Worm (Caenorhabditis elegans) whole organism, L4 larva: Measurements from ENCODE around the gene algn-3.

Experiments used
- egl-43 ChIP-seq: fragments of 200-800 bp; sonication (Bioruptor generic); IDR thresholded peaks from 2 replicates; pipeline ENCODE4 v1.3.6; 2022; ENCODE audit warnings: missing genetic modification reagents, missing genetic modification characterization, missing compliant biosample characterization
- hlh-30 ChIP-seq: sonication (generic microtip); optimal IDR thresholded peaks from 2 replicates; lab custom pipeline; 2017; ENCODE audit warnings: antibody characterized with exemption, mild to moderate bottlenecking, missing genetic modification characterization, missing compliant biosample characterization; ENCODE audit not compliant: insufficient read depth
- lsy-2 ChIP-seq, 2 experiments: fragments of 150-350 bp in 1 of 2; sonication (generic microtip) in 1 of 2; optimal IDR thresholded peaks; 2 replicates each; lab custom pipeline; 2014 to 2017; ENCODE audit warnings: missing biosample characterization in 2 of 2, missing genetic modification characterization in 2 of 2
- madf-5 ChIP-seq, 2 experiments: fragments of 200-800 bp; sonication (Bioruptor generic); IDR thresholded peaks; 2 replicates each; pipeline ENCODE4 v1.3.6; 2022; ENCODE audit warnings: missing compliant biosample characterization in 2 of 2, missing genetic modification characterization in 2 of 2
- nhr-6 ChIP-seq: fragments of 150-350 bp; optimal IDR thresholded peaks from 2 replicates; lab custom pipeline; 2014; ENCODE audit warnings: missing biosample characterization, missing genetic modification characterization
- spr-1 ChIP-seq: sonication (generic microtip); optimal IDR thresholded peaks from 2 replicates; lab custom pipeline; 2016; ENCODE audit warnings: mild to moderate bottlenecking, missing genetic modification characterization, missing compliant biosample characterization

DNA sequence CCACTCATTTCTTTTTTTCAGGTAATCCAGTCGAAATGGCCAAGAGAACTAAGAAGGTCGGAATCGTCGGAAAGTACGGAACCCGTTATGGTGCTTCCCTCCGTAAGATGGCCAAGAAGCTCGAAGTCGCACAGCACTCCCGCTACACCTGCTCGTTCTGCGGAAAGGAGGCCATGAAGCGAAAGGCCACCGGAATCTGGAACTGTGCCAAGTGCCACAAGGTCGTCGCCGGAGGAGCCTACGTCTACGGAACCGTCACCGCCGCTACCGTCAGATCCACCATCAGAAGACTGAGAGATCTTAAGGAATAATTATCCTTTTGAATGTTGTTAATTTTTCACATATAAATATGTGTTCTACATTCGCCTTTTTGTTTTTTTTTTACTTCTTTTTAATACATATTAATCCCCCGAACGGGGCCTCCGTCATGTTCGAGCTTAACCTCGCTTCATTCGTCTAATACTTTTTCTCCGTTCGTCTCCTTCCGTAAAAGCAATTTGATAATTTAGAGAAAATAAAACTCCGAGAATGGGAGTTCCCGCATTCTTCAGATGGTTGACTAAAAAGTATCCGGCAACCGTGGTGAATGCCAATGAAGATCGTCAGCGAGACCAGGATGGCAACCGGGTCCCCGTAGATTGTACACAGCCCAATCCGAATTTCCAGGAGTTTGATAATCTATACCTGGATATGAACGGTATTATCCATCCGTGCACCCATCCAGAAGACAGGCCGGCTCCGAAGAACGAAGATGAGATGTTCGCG lies 22.8 kb upstream of the algn-3 start, which contains the start of the genes rpl-43 and xrn-2:
- no peak for TF ChIP-seq nhr-6 (tag; lab: Kevin White, UChicago)
- peak; percentile 9 for TF ChIP-seq spr-1 (tag; lab: Kevin White, UChicago)
- peak; percentile 52 for TF ChIP-seq egl-43 (GFP tag; lab: Robert Waterston, UW)
- TF ChIP-seq madf-5 (GFP tag; IDR thresholded peaks at IDR 0.05; lab: Robert Waterston, UW): peak; percentile 12 to 20; a peak in 1 of 4 replicates
- TF ChIP-seq lsy-2 (tag; optimal IDR thresholded peaks at IDR 0.05; lab: Kevin White, UChicago): no peak
- no peak for TF ChIP-seq hlh-30 (tag; lab: Kevin White, UChicago)
